Fruit fly (Drosophila melanogaster) S2 (cell line): ENCODE results near the gene Sk2.

ENCODE experiments used
- CG8478 ChIP-seq: fragments of >200 bp; optimal IDR thresholded peaks from 2 replicates; lab custom pipeline; 2018
- CTCF ChIP-seq, 2 experiments: fragments of >200 bp; optimal IDR thresholded peaks; 2 replicates each; lab custom pipeline; 2018

Sk2 gene

dm6 chr3L:3045256-3045743 is 1.6 kb upstream of the Sk2 start:
- TF ChIP-seq CG8478 (lab: Kevin White, UChicago) (no peak), CTCF (optimal IDR thresholded peaks at IDR 0.05; lab: Kevin White, UChicago) (no peak)

DNA sequence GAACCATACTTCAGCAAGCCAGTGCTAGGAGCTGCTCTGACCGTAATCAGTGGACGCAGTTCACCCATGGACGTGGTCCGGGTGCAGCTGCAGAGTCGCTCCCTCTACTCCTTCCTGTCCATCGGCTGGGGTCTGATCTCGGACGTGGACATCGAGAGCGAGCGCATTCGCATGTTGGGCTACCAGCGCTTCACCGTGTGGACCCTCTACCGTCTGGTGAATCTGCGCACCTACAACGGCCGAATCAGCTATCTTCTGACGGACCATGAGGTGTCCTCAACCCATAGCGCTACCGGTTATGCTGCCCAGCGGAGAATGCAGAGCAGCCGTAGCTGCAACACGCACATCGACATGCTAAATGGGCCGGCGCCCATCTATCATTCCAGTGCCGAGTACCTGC is 1.8 kb downstream of the Sk2 start:
- TF ChIP-seq CG8478 (lab: Kevin White, UChicago) = no peak
- TF ChIP-seq CTCF (optimal IDR thresholded peaks at IDR 0.05; lab: Kevin White, UChicago) = no peak

DNA sequence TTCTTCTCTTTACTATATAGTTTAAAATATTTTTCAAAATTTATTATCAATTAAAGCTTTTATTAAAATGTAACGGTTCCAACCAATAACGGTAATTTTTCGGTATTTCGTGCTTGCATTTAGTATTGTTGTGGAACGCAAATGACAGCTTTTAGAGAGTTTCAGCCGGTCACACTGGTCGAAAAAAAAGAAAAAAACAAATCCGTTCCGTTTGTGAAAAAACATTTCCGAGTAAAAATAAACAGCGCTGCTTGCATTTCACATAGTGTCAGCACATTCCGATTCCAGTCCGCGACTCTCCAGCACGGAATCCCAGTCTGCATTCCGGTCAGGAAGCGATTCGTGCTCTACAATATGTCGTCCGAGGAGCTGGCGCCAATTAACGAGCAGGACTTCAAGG is 3.3 kb downstream of the Sk2 start, which contains the start of gene CG32485:
Gene CG32485, plus strand, starts transcription at position 139 of the 400 bp plus-strand sequence.
- no peak for TF ChIP-seq CTCF (optimal IDR thresholded peaks at IDR 0.05; lab: Kevin White, UChicago)
- no peak for TF ChIP-seq CG8478 (lab: Kevin White, UChicago)

DNA sequence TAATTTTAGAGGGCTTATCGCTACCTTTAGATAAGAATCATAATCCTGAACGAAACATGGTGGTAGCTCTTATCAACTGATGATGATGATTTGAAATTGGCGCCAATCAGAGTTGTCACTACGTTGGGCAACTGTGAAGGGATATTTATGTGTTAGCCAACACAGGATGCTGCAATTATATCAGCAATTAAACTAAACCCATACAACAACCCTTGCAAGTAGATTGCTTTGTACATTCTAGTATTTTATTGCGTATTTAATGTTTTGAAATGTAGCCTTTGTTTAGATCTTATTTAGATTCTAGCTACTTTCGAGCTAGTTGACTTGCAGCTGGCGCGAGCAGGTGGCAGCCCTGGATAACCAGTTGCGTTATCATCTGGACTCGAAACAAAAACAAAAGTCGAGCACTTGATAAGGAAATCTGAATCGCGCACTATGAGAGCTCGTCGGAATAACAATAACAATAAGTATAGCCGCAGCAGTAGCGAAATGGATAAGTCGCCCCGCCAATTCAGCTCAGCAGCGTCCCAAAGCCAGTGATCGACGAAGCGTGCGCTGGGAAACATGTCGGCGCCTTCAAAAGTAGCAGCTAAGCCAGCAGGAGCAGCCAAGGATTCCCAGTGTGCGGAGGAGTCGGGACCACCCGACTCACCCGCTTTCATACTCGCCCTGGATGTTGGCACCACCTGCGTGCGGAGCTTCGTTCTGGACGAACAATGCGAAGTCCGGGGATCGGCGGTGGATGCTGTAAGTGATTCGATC is 5.4 kb downstream of the Sk2 start, which contains the start of gene CG1271:
Gene CG1271, plus strand, starts transcription at position 405 of the 762 bp plus-strand sequence.
- TF ChIP-seq CTCF (optimal IDR thresholded peaks at IDR 0.05; lab: Kevin White, UChicago) (peak; percentile 6 to 39), CG8478 (lab: Kevin White, UChicago) (no peak)

DNA sequence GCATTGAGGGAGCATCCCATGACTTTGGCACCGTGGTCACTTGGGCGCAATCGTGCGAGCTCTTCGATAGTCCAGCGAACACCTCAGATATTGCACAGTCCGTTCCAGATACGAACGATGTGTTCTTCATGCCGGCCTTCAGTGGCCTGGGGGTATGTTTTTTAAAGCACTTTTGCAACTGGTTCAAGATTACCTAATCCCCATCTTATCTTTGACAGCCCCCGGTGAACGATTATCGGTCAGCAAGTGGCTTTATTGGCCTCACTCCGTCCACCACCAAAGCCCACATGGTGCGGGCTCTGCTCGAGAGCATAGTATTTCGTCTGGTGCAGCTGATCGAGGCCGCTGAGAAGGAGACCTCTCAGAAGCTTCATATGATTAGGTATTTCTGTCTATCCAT is 7.2 kb downstream of the Sk2 start:
- TF ChIP-seq CTCF (optimal IDR thresholded peaks at IDR 0.05; lab: Kevin White, UChicago) = no peak
- TF ChIP-seq CG8478 (lab: Kevin White, UChicago) = no peak

DNA sequence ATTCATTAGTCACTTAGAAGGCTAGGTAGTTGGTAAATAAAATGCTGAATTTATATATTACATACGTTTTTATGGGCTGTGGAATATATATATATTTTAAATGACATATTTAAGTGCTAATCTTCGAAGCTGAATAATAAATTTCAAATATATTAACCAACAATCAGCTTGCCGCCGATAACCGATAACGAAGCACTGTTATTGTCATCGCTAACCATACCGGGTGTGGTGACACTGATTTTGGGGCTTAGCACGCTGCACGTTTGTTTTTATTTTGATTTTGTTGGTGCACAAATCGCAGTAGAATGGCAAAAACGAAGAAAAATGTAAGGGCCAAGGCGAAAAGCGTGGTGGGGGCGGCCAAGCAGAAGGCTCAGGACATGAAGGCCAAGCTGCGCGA is 8.0 kb downstream of the Sk2 start, which contains the start of gene CG16753:
Gene CG16753, plus strand, starts transcription at position 229 of the 400 bp plus-strand sequence.
- TF ChIP-seq CG8478 (lab: Kevin White, UChicago) (no peak), CTCF (optimal IDR thresholded peaks at IDR 0.05; lab: Kevin White, UChicago) (no peak)

DNA sequence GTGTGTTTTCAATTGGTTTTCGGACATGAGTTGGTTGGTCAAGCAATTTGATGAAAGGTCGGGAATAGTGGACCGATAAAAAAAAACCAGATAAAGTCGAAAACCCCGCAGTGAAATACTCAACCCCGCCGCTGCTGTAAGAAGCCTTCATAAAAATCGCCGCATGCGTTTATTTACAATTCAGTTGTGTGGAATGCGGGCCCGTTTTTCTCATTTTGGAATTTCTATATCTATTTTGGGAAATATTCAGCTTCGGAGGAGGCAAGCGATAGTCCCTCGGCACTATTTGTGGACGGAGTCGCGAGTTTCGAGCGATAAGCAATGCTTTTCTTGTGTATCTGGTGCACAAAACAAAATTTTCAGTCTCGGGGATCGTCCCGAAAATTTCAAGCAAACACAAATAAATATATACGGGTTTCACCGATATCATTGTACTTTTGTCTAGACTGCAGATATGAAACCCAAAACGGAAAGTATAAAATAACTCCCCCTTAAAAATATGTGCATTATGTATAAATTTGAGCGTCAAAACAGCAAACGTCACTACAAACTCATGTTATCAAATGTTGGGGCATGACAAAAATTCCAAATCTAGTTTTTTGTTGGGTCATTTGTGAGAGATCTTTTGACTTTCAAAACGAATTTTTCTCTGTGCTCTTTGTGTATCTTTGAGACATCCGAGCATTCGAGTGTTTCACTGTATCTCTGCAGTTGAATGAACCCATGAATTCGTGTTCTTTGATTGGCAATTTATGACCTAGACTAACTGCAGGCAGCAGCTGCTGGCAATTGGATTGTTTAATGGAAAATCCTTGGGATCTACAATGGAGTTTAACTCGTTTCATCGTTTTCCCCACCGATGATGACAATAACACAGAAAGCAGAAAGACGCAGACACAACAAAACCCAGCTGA is 12.3 kb downstream of the Sk2 start:
- TF ChIP-seq CTCF (optimal IDR thresholded peaks at IDR 0.05; lab: Kevin White, UChicago) (no peak), CG8478 (lab: Kevin White, UChicago) (no peak)

dm6 chr3L:3060054-3060979 is 13.4 kb downstream of the Sk2 start:
- TF ChIP-seq CTCF (optimal IDR thresholded peaks at IDR 0.05; lab: Kevin White, UChicago) (no peak), CG8478 (lab: Kevin White, UChicago) (no peak)

- TF ChIP-seq CG8478 (lab: Kevin White, UChicago) (no peak), CTCF (optimal IDR thresholded peaks at IDR 0.05; lab: Kevin White, UChicago) (no peak)
Observed at dm6 chr3L:3069774-3070173, 22.9 kb downstream of the Sk2 start.

- no peak for TF ChIP-seq CG8478 (lab: Kevin White, UChicago)
- TF ChIP-seq CTCF (optimal IDR thresholded peaks at IDR 0.05; lab: Kevin White, UChicago) = no peak
Observed at dm6 chr3L:3070274-3071204, 23.7 kb downstream of the Sk2 start, which contains the start of the genes CG32486 and PAN3. CG32486 (minus strand) TSS chr3L:3070839. PAN3 (plus strand) TSS chr3L:3071133.

DNA sequence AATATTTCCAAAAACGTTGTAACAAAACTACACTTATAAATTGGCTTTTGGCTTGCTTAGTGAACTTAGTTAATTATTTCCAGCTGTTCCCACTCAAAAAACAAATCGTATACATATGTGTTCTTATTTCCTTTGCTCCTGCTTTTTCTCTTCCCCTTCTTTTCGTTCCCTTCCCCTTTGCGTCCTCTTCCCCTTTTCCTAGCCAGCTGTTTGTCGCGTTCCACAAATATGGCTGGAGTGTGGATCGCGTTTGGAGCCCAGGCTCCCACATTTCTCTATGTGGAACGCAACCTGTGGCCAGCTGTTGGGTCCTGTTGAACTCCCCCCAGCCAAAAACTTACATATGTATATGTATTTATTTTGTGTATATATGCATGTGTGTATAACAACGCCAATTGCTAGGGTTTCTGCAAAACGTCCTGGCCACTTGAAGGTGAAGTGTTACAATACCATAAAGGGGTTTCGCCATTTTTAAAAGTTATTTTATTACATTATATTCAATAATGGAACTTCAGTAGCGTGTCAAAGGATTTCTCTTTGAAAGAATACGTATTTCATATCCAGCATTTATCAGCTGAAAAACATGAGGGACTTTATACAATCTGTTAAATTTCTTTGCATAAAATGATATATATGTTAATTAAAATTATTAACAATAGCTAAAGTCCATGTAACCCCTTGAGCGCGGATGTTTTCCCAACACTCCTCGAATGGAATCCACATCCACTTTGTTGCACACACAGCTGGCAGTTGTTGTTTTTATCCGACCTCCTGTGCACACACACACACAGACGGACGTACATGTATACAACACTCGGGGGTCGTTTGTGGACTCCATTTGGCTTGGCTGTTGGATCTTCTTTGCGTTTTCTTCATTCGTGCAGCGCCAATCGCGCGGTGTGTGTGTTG is 25.0 kb downstream of the Sk2 start:
- TF ChIP-seq CG8478 (lab: Kevin White, UChicago) = no peak
- TF ChIP-seq CTCF (optimal IDR thresholded peaks at IDR 0.05; lab: Kevin White, UChicago) = no peak

dm6 chr3L:3073460-3073859 is 26.6 kb downstream of the Sk2 start:
- TF ChIP-seq CG8478 (lab: Kevin White, UChicago) (no peak), CTCF (optimal IDR thresholded peaks at IDR 0.05; lab: Kevin White, UChicago) (no peak)
